Fruit fly (Drosophila melanogaster): Measurements from ENCODE around the gene CG7246.

Gene CG7246

dm6 chrX:9062665-9063064, 18.2 kb downstream of the CG7246 start (continued):
- TF ChIP-seq cas (GFP tag; IDR thresholded peaks at IDR 0.05) = no peak
- TF ChIP-seq ttk (GFP tag; IDR thresholded peaks at IDR 0.05) = 0 out of 2 replicates have a peak, but pooled peaks have one; percentile 7
- 0 out of 3 replicates have a peak, but pooled peaks have one; percentile 11 for TF ChIP-seq CG14050 (GFP tag; IDR thresholded peaks at IDR 0.05)
- peak; percentile 63 for TF ChIP-seq Rfx (GFP tag; IDR thresholded peaks at IDR 0.05)
- TF ChIP-seq CG34422 (GFP tag; IDR thresholded peaks at IDR 0.05) = peak; percentile 41; the same call in 2 of the 3 replicates
- no peak for TF ChIP-seq pan (optimal IDR thresholded peaks at IDR 0.05)
- peak in 1 of 2 experiments; percentile 31 for TF ChIP-seq pan (GFP tag; optimal IDR thresholded peaks at IDR 0.05 in 1 of 2, IDR thresholded peaks at IDR 0.05 in 1 of 2)
- no peak for TF ChIP-seq CG2116 (GFP tag; optimal IDR thresholded peaks at IDR 0.05)
- TF ChIP-seq ssp (GFP tag; IDR thresholded peaks at IDR 0.05) = 0 out of 2 replicates have a peak, but pooled peaks have one; percentile 28
- TF ChIP-seq prd (optimal IDR thresholded peaks at IDR 0.05) = no peak
- TF ChIP-seq prd (GFP tag; IDR thresholded peaks at IDR 0.05) = peak; percentile 67
- 0 out of 2 replicates have a peak, but pooled peaks have one; percentile 12 for TF ChIP-seq stc (GFP tag; IDR thresholded peaks at IDR 0.05)
- TF ChIP-seq CG9817 (tag; optimal IDR thresholded peaks at IDR 0.05) = peak; percentile 8
- TF ChIP-seq CG2678 (tag; optimal IDR thresholded peaks at IDR 0.05) = peak; percentile 4
- no peak for TF ChIP-seq BEAF-32 (GFP tag; optimal IDR thresholded peaks at IDR 0.05)
- peak; percentile 13 for TF ChIP-seq CG30403 (GFP tag; optimal IDR thresholded peaks at IDR 0.05)
- peak; percentile 60; the same call in 1 of the 3 replicates for TF ChIP-seq dysf (GFP tag; IDR thresholded peaks at IDR 0.05)
- TF ChIP-seq klu (GFP tag; IDR thresholded peaks at IDR 0.05) = 0 out of 2 replicates have a peak, but pooled peaks have one; percentile 11
- no peak for TF ChIP-seq HmgD (GFP tag; optimal IDR thresholded peaks at IDR 0.05)
- TF ChIP-seq Mad (GFP tag; optimal IDR thresholded peaks at IDR 0.05) = no peak
- TF ChIP-seq unpg (GFP tag; optimal IDR thresholded peaks at IDR 0.05) = peak; percentile 33
- TF ChIP-seq salm (tag; optimal IDR thresholded peaks at IDR 0.05) = no peak
- 0 out of 2 replicates have a peak, but pooled peaks have one; percentile 27 for TF ChIP-seq CG31441 (GFP tag; IDR thresholded peaks at IDR 0.05)
- peak; percentile 27; the same call in 1 of the 2 replicates for TF ChIP-seq HLH3B (GFP tag; IDR thresholded peaks at IDR 0.05)
- no peak for TF ChIP-seq grn (GFP tag; optimal IDR thresholded peaks at IDR 0.05)
- peak; percentile 3 for TF ChIP-seq Hmr (GFP tag; optimal IDR thresholded peaks at IDR 0.05)
- peak; percentile 46 for TF ChIP-seq CG6689 (GFP tag; IDR thresholded peaks at IDR 0.05)
- peak; percentile 52 for TF ChIP-seq Sox102F (GFP tag; optimal IDR thresholded peaks at IDR 0.05)
- peak; percentile 50; the same call in 1 of the 3 replicates for TF ChIP-seq CG11456 (GFP tag; IDR thresholded peaks at IDR 0.05)
- peak; percentile 60 for TF ChIP-seq Ptx1 (GFP tag; IDR thresholded peaks at IDR 0.05)
- TF ChIP-seq CG11504 (tag; optimal IDR thresholded peaks at IDR 0.05) = peak; percentile 43
- TF ChIP-seq CG12769 (tag; optimal IDR thresholded peaks at IDR 0.05) = peak; percentile 7
- TF ChIP-seq CG2875 (GFP tag; optimal IDR thresholded peaks at IDR 0.05) = no peak
- TF ChIP-seq ap (GFP tag; IDR thresholded peaks at IDR 0.05) = peak; percentile 16; the same call in 1 of the 2 replicates
- TF ChIP-seq btn (GFP tag; optimal IDR thresholded peaks at IDR 0.05) = no peak
- peak; percentile 25; the same call in 1 of the 3 replicates for TF ChIP-seq CG7357 (GFP tag; IDR thresholded peaks at IDR 0.05)
- TF ChIP-seq CG17385 (GFP tag; optimal IDR thresholded peaks at IDR 0.05) = no peak
- no peak for TF ChIP-seq eyg (GFP tag; optimal IDR thresholded peaks at IDR 0.05)
- peak; percentile 9 for TF ChIP-seq CG12659 (GFP tag; optimal IDR thresholded peaks at IDR 0.05)
- TF ChIP-seq Bgb (GFP tag; IDR thresholded peaks at IDR 0.05; ENCODE audit: partially characterized antibody) = no peak
- TF ChIP-seq twi (tag; optimal IDR thresholded peaks at IDR 0.05) = no peak
- peak; percentile 58 for TF ChIP-seq lbe (GFP tag; optimal IDR thresholded peaks at IDR 0.05)

- TF ChIP-seq CG7745 (tag; optimal IDR thresholded peaks at IDR 0.05) (peak; percentile 72), Drgx (GFP tag; IDR thresholded peaks at IDR 0.05) (peak; percentile 36; the same call in 1 of the 2 replicates), Kr (GFP tag; optimal IDR thresholded peaks at IDR 0.05) (no peak), toy (GFP tag; IDR thresholded peaks at IDR 0.05) (no peak), Nf-YB (GFP tag; optimal IDR thresholded peaks at IDR 0.05) (no peak), sens (GFP tag) (peak; percentile 5), CG33213 (GFP tag; optimal IDR thresholded peaks at IDR 0.05) (no peak), Hr78 (GFP tag; optimal IDR thresholded peaks at IDR 0.05) (peak in 1 of 2 experiments; percentile 36), gce (GFP tag; IDR thresholded peaks at IDR 0.05) (no peak), scrt (GFP tag; optimal IDR thresholded peaks at IDR 0.05) (no peak)
Measured at dm6 chrX:9061299-9061698, 19.6 kb downstream of the CG7246 start.
